Fruit fly (Drosophila melanogaster): ENCODE results near the gene NANS.

The NANS gene

DNA sequence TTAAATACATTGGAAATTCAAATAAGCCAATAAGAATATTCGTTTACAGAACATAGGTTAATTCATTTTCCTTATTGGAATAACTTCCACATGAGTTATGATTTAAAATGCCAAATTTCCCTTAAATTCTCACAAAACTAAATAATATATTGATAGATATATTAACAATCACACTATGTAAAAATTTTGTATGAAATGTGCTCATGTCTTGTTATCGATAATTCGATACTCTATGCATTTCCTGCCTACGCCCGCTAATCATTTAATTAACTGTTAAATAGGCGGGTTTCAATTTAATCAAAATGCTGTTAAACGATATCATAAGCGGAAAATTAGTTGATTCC is at the start of gene NANS:
NANS (plus strand) TSS at position 269 of the 344 bp plus-strand sequence.
- no peak for TF ChIP-seq CG32006 (GFP tag; optimal IDR thresholded peaks at IDR 0.05)
- TF ChIP-seq acj6 (GFP tag; optimal IDR thresholded peaks at IDR 0.05), result no peak
- TF ChIP-seq CG6854 (GFP tag; optimal IDR thresholded peaks at IDR 0.05), result peak; percentile 17
- no peak for TF ChIP-seq Sox102F (GFP tag; optimal IDR thresholded peaks at IDR 0.05)
- no peak for TF ChIP-seq CG31627 (GFP tag; optimal IDR thresholded peaks at IDR 0.05)
- no peak for TF ChIP-seq Hr4 (GFP tag; optimal IDR thresholded peaks at IDR 0.05)
- no peak for TF ChIP-seq ss (GFP tag; optimal IDR thresholded peaks at IDR 0.05)

DNA sequence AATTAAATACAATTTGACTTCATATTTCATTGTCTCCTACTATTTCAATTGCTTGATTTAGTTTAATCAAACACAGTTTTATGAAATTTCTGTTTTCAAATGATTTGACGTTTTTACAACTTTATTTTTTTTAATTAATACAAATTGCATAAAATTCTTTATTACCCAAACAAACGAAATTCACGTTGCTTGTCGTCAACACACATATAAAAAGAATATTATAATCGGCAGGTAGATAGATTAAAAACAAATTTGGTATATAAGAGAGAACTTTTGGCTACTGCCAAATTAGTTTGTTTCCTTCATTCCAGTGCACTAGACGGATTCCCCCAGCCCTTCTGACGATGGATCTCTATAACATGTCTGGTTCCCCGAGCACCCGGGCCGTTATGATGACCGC is 49.5 kb upstream of the NANS start, which contains the start of gene GstD6:
GstD6 (plus strand) TSS at position 301 of the 400 bp plus-strand sequence.
- TF ChIP-seq Sox15 (GFP tag; optimal IDR thresholded peaks at IDR 0.05) (no peak), dsx (GFP tag; optimal IDR thresholded peaks at IDR 0.05; ENCODE audit: poor library complexity, severe bottlenecking) (no peak), Gug (GFP tag; IDR thresholded peaks at IDR 0.05) (no peak), CG6854 (GFP tag; optimal IDR thresholded peaks at IDR 0.05) (no peak), CG7368 (GFP tag; optimal IDR thresholded peaks at IDR 0.05) (no peak), CG8319 (GFP tag; optimal IDR thresholded peaks at IDR 0.05) (no peak), cyc (GFP tag; optimal IDR thresholded peaks at IDR 0.05) (no peak), CG6808 (GFP tag; optimal IDR thresholded peaks at IDR 0.05) (no peak)

DNA sequence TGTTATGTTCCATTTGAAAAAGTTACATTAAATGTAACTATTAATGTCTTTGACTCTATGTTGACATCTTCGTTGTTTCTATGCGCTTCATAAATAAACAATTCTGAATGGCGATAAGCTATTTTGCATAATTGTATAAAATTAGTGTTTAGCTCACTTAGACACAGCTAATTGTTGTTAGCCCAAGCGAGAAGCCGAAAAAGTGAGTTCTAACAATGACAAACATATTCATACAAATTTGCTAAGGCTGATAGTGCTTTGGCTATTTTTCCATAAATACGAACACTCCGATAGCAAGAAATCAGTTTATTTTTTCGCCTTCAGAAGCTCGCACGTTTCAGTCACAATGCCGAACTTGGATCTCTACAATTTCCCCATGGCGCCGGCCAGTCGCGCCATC is 48.2 kb upstream of the NANS start, which contains the start of gene GstD7:
GstD7 (plus strand) TSS at position 301 of the 400 bp plus-strand sequence.
- TF ChIP-seq achi (GFP tag; optimal IDR thresholded peaks at IDR 0.05) (no peak), salr (GFP tag; optimal IDR thresholded peaks at IDR 0.05) (no peak), lz (GFP tag; optimal IDR thresholded peaks at IDR 0.05) (no peak), spab (GFP tag; optimal IDR thresholded peaks at IDR 0.05) (no peak), CG15336 (GFP tag; IDR thresholded peaks at IDR 0.05) (no peak), net (GFP tag; optimal IDR thresholded peaks at IDR 0.05) (no peak), fkh (GFP tag; optimal IDR thresholded peaks at IDR 0.05) (no peak), fd85E (GFP tag; optimal IDR thresholded peaks at IDR 0.05) (no peak), pdm3 (GFP tag; optimal IDR thresholded peaks at IDR 0.05) (no peak), Smox (GFP tag; optimal IDR thresholded peaks at IDR 0.05) (no peak), Sox102F (GFP tag; optimal IDR thresholded peaks at IDR 0.05) (no peak), CG11902 (GFP tag; optimal IDR thresholded peaks at IDR 0.05) (no peak), acj6 (GFP tag; optimal IDR thresholded peaks at IDR 0.05) (no peak), CG11294 (GFP tag; IDR thresholded peaks at IDR 0.05) (no peak), esn (GFP tag; optimal IDR thresholded peaks at IDR 0.05) (no peak), CG10669 (GFP tag; optimal IDR thresholded peaks at IDR 0.05) (no peak)

DNA sequence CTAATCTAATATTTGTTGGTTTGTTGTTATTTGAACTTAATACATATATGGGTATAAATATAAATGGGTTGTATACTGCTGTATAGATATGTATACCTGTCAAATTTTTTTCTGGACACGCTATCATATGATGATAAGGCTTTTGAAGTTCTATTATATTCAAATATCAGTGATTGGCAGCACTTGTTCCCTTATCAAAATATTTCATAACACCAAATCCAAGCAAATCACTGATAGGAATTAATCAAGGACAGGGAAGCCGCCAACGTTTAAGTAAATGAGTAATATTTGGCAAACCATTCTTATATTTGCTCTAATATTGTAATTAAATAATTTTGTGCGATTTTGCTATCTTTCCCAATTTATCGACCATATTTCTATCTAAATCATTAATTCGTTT is 47.1 kb upstream of the NANS start:
- TF ChIP-seq svp (GFP tag), result no peak
- peak; percentile 84 for TF ChIP-seq vri (GFP tag; optimal IDR thresholded peaks at IDR 0.05)
- TF ChIP-seq Ets96B (tag; optimal IDR thresholded peaks at IDR 0.05), result no peak

DNA sequence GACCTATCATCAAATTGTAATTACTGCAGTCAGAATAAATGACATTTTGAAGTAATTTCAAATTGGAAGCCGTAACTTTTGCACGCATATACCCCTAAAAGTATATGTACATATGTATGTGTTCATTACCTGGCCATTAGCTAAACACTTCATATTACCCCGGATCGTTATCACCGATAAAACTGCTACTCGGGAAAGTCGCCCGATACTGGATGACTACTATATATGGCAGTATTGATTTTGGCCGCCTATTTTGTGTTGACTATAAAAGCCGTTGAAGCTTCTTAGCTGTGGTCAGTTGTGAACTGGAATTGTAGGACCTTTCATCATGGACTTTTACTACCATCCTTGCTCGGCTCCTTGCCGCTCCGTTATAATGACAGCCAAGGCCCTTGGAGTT is 46.7 kb upstream of the NANS start, which contains the start of gene GstD8:
GstD8 (plus strand) TSS at position 301 of the 400 bp plus-strand sequence.
- TF ChIP-seq CG15336 (GFP tag; IDR thresholded peaks at IDR 0.05) (no peak), Sox102F (GFP tag; optimal IDR thresholded peaks at IDR 0.05) (no peak), dac (GFP tag; optimal IDR thresholded peaks at IDR 0.05) (no peak), CG8632 (GFP tag; optimal IDR thresholded peaks at IDR 0.05) (no peak), Ets21C (GFP tag; optimal IDR thresholded peaks at IDR 0.05) (no peak), Smox (GFP tag; optimal IDR thresholded peaks at IDR 0.05) (no peak), OdsH (GFP tag; optimal IDR thresholded peaks at IDR 0.05) (no peak)
